Worm (Caenorhabditis elegans): ENCODE results near the gene R02F2.1.

DNA sequence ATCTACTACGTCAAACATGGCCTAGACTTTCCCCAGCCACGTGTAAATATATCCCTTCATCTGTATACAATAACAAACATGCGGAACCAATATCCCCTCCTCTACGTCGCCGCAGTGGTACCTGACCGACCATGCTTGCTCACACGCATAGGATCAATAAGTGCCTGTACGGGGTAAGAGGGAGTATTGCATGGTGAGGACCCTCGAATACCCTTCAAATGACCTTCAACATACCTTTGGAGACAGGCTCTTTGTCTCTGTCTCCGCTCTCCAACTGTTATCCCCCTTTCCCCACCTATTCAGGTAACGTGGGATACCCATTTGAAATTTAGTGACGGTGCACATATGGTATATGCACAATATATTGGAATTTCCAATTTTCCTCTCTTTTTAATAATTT, 24.3 kb downstream of the R02F2.1 start, which contains the start of gene dex-1:
- TF ChIP-seq him-1 (tag; optimal IDR thresholded peaks at IDR 0.05) (no peak), dao-5 (tag; optimal IDR thresholded peaks at IDR 0.05) (no peak)

Data from whole organism, L4/young adult.